Fruit fly (Drosophila melanogaster) whole organism, embryonic: ENCODE measurements around the gene ImpE3.

Experiments
- Asciz ChIP-seq: fragments of 200-800 bp; sonication (Bioruptor generic); optimal IDR thresholded peaks from 2 replicates; lab custom pipeline; 2017; ENCODE audit warnings: missing biosample characterization, mild to moderate bottlenecking, missing genetic modification characterization, missing genetic modification reagents
- BEAF-32 ChIP-seq: fragments of 200-800 bp; sonication (Bioruptor generic); optimal IDR thresholded peaks from 3 replicates; lab custom pipeline; 2017; ENCODE audit warnings: missing biosample characterization, missing genetic modification characterization, mild to moderate bottlenecking, moderate library complexity, missing genetic modification reagents
- Bgb ChIP-seq: fragments of 200-800 bp; sonication (Bioruptor generic); IDR thresholded peaks from 2 replicates; pipeline ENCODE4 v1.3.6; 2022; ENCODE audit warnings: missing biosample characterization, missing genetic modification characterization; ENCODE audit not compliant: partially characterized antibody
- CG10654 ChIP-seq: fragments of 200-800 bp; sonication (Bioruptor generic); optimal IDR thresholded peaks from 2 replicates; lab custom pipeline; 2016; ENCODE audit warnings: missing biosample characterization, missing genetic modification characterization
- CG11695 ChIP-seq: fragments of 200-800 bp; sonication (Bioruptor generic); IDR thresholded peaks from 3 replicates; pipeline ENCODE4 v1.3.6; 2022; ENCODE audit warnings: missing biosample characterization, missing genetic modification characterization
- CG12299 ChIP-seq: fragments of 200-800 bp; sonication (Bioruptor generic); optimal IDR thresholded peaks from 2 replicates; lab custom pipeline; 2018; ENCODE audit warnings: missing biosample characterization, mild to moderate bottlenecking, missing genetic modification characterization
- CG12744 ChIP-seq: fragments of 200-800 bp; sonication (Bioruptor generic); optimal IDR thresholded peaks from 2 replicates; lab custom pipeline; 2016; ENCODE audit warnings: missing biosample characterization, missing genetic modification characterization
- CG13424 ChIP-seq: fragments of 200-800 bp; sonication (Bioruptor generic); optimal IDR thresholded peaks from 2 replicates; lab custom pipeline; 2019; ENCODE audit warnings: missing biosample characterization, mild to moderate bottlenecking, missing genetic modification characterization, moderate library complexity
- CG13894 ChIP-seq: fragments of 200-800 bp; sonication (Bioruptor generic); optimal IDR thresholded peaks from 3 replicates; lab custom pipeline; 2018; ENCODE audit warnings: missing biosample characterization, mild to moderate bottlenecking, missing genetic modification characterization, moderate library complexity
- CG14014 ChIP-seq: fragments of 200-800 bp; sonication (Bioruptor generic); IDR thresholded peaks from 2 replicates; pipeline ENCODE4 v1.3.6; 2022; ENCODE audit warnings: missing biosample characterization, missing genetic modification characterization
- CG16815 ChIP-seq: fragments of 200-800 bp; sonication (Bioruptor generic); optimal IDR thresholded peaks from 3 replicates; lab custom pipeline; 2017; ENCODE audit warnings: missing biosample characterization, mild to moderate bottlenecking, missing genetic modification characterization
- CG17385 ChIP-seq: fragments of 200-800 bp; sonication (Bioruptor generic); optimal IDR thresholded peaks from 3 replicates; lab custom pipeline; 2018; ENCODE audit warnings: missing biosample characterization, mild to moderate bottlenecking, missing genetic modification characterization
- CG17568 ChIP-seq: fragments of 200-800 bp; sonication (Bioruptor generic); optimal IDR thresholded peaks from 2 replicates; lab custom pipeline; 2018; ENCODE audit warnings: missing biosample characterization, mild to moderate bottlenecking, missing genetic modification characterization, moderate library complexity
- CG2120 ChIP-seq: fragments of 200-800 bp; sonication (Bioruptor generic); optimal IDR thresholded peaks from 3 replicates; lab custom pipeline; 2016; ENCODE audit warnings: missing biosample characterization, missing genetic modification characterization
- CG31441 ChIP-seq: fragments of 200-800 bp; sonication (Bioruptor generic); IDR thresholded peaks from 2 replicates; pipeline ENCODE4 v1.3.6; 2022; ENCODE audit warnings: missing biosample characterization, missing genetic modification characterization
- CG3407 ChIP-seq: fragments of 200-800 bp; sonication (Bioruptor generic); optimal IDR thresholded peaks from 2 replicates; lab custom pipeline; 2018; ENCODE audit warnings: missing biosample characterization, mild to moderate bottlenecking, missing genetic modification characterization
- CG3726 ChIP-seq: fragments of 200-800 bp; sonication (Bioruptor generic); IDR thresholded peaks from 3 replicates; pipeline ENCODE4, ENCODE4 v1.3.6; 2022; ENCODE audit warnings: missing biosample characterization, missing genetic modification characterization
- CG6765 ChIP-seq: fragments of 200-800 bp; sonication (Bioruptor generic); optimal IDR thresholded peaks from 3 replicates; lab custom pipeline; 2017; ENCODE audit warnings: missing biosample characterization, mild to moderate bottlenecking, missing genetic modification characterization
- CG7745 ChIP-seq: fragments of 200-800 bp; sonication (Bioruptor generic); optimal IDR thresholded peaks from 2 replicates; lab custom pipeline; 2018; ENCODE audit warnings: missing biosample characterization, mild to moderate bottlenecking, missing genetic modification characterization, moderate library complexity
- CG7786 ChIP-seq: fragments of 200-800 bp; sonication (Bioruptor generic); optimal IDR thresholded peaks from 2 replicates; lab custom pipeline; 2016; ENCODE audit warnings: missing biosample characterization, missing genetic modification characterization
- CG9609 ChIP-seq: fragments of 200-800 bp; sonication (Bioruptor generic); optimal IDR thresholded peaks from 3 replicates; lab custom pipeline; 2016; ENCODE audit warnings: missing biosample characterization, missing genetic modification characterization
- CoRest ChIP-seq: fragments of 200-800 bp; sonication (Bioruptor generic); optimal IDR thresholded peaks from 3 replicates; lab custom pipeline; 2018; ENCODE audit warnings: missing biosample characterization, mild to moderate bottlenecking, missing genetic modification characterization, moderate library complexity
- Ets65A ChIP-seq: fragments of 200-800 bp; sonication (Bioruptor generic); peaks from one replicate; lab custom pipeline; 2016; ENCODE audit warnings: missing biosample characterization, missing genetic modification characterization
- HLH4C ChIP-seq: fragments of 200-800 bp; sonication (Bioruptor generic); IDR thresholded peaks from 3 replicates; pipeline ENCODE4 v1.3.6; 2022; ENCODE audit warnings: missing biosample characterization, missing genetic modification characterization; ENCODE audit not compliant: partially characterized antibody
- HmgZ ChIP-seq: fragments of 200-800 bp; sonication (Bioruptor generic); optimal IDR thresholded peaks from 2 replicates; lab custom pipeline; 2018; ENCODE audit warnings: missing biosample characterization, mild to moderate bottlenecking, missing genetic modification characterization
- Hsf ChIP-seq: fragments of 200-800 bp; sonication (Bioruptor generic); optimal IDR thresholded peaks from 3 replicates; lab custom pipeline; 2016; ENCODE audit warnings: missing biosample characterization, missing genetic modification characterization
- Mad ChIP-seq: fragments of 200-800 bp; sonication (Bioruptor generic); optimal IDR thresholded peaks from 2 replicates; lab custom pipeline; 2016; ENCODE audit warnings: missing biosample characterization, missing genetic modification characterization
- Max ChIP-seq: fragments of 200-800 bp; sonication (Bioruptor generic); optimal IDR thresholded peaks from 2 replicates; lab custom pipeline; 2016; ENCODE audit warnings: missing biosample characterization, mild to moderate bottlenecking, missing genetic modification characterization
- Myb ChIP-seq: fragments of 200-800 bp; sonication (Bioruptor generic); optimal IDR thresholded peaks from 2 replicates; lab custom pipeline; 2016; ENCODE audit warnings: missing biosample characterization, missing genetic modification characterization
- Nf-YA ChIP-seq: fragments of 200-800 bp; sonication (Bioruptor generic); IDR thresholded peaks from 2 replicates; pipeline ENCODE4 v1.3.6; 2022; ENCODE audit warnings: missing biosample characterization, missing genetic modification characterization
- Oaz ChIP-seq: fragments of 200-800 bp; sonication (Bioruptor generic); IDR thresholded peaks from 2 replicates; pipeline ENCODE4 v1.3.6; 2022; ENCODE audit warnings: missing biosample characterization, missing genetic modification characterization
- Rfx ChIP-seq: fragments of 200-800 bp; sonication (Bioruptor generic); IDR thresholded peaks from 2 replicates; pipeline ENCODE4 v1.3.6; 2022; ENCODE audit warnings: missing biosample characterization, missing genetic modification characterization
- Rx ChIP-seq: fragments of 200-800 bp; sonication (Bioruptor generic); IDR thresholded peaks from 2 replicates; pipeline ENCODE4 v1.3.6; 2022; ENCODE audit warnings: missing biosample characterization, missing genetic modification characterization
- Scr ChIP-seq: fragments of 200-800 bp; sonication (Bioruptor generic); IDR thresholded peaks from 2 replicates; pipeline ENCODE4 v1.3.6; 2022; ENCODE audit warnings: missing biosample characterization, missing genetic modification characterization; ENCODE audit not compliant: partially characterized antibody
- Stat92E ChIP-seq, 3 experiments: fragments of >200 bp in 2 of 3; fragments of 200-800 bp in 1 of 3; sonication (Bioruptor generic) in 1 of 3; optimal IDR thresholded peaks; 2 replicates each; lab custom pipeline; 2017 to 2019; ENCODE audit warnings: missing biosample characterization in 3 of 3, missing genetic modification characterization in 3 of 3, mild to moderate bottlenecking in 1 of 3, moderate library complexity in 1 of 3
- TFAM ChIP-seq: fragments of 200-800 bp; sonication (Bioruptor generic); optimal IDR thresholded peaks from 2 replicates; lab custom pipeline; 2017; ENCODE audit warnings: missing biosample characterization, missing genetic modification characterization, inconsistent platforms
- bab2 ChIP-seq: fragments of 200-800 bp; sonication (Bioruptor generic); optimal IDR thresholded peaks from 2 replicates; lab custom pipeline; 2016; ENCODE audit warnings: missing biosample characterization, missing genetic modification characterization
- ci ChIP-seq: fragments of 200-800 bp; sonication (Bioruptor generic); IDR thresholded peaks from 3 replicates; pipeline ENCODE4 v1.3.6; 2022; ENCODE audit warnings: missing biosample characterization, missing genetic modification characterization
- dysf ChIP-seq: fragments of 200-800 bp; sonication (Bioruptor generic); IDR thresholded peaks from 3 replicates; pipeline ENCODE4 v1.3.6; 2022; ENCODE audit warnings: missing biosample characterization, missing genetic modification characterization
- fd3F ChIP-seq: fragments of 200-800 bp; sonication (Bioruptor generic); optimal IDR thresholded peaks from 2 replicates; lab custom pipeline; 2018; ENCODE audit warnings: missing biosample characterization, mild to moderate bottlenecking, missing genetic modification characterization, moderate library complexity
- gt ChIP-seq: fragments of 200-800 bp; sonication (Bioruptor generic); IDR thresholded peaks from 2 replicates; pipeline ENCODE4 v1.3.6; 2022; ENCODE audit warnings: missing biosample characterization, missing genetic modification characterization
- her ChIP-seq: fragments of 200-800 bp; sonication (Bioruptor generic); optimal IDR thresholded peaks from 2 replicates; lab custom pipeline; 2016; ENCODE audit warnings: missing biosample characterization, missing genetic modification characterization
- ind ChIP-seq: fragments of 200-800 bp; sonication (Bioruptor generic); optimal IDR thresholded peaks from 3 replicates; lab custom pipeline; 2016; ENCODE audit warnings: missing biosample characterization, missing genetic modification characterization
- otp ChIP-seq: fragments of 200-800 bp; sonication (Bioruptor generic); IDR thresholded peaks from 3 replicates; pipeline ENCODE4, ENCODE4 v1.3.6; 2022; ENCODE audit warnings: missing biosample characterization, missing genetic modification characterization
- pan ChIP-seq, 4 experiments: fragments of >200 bp in 3 of 4; fragments of 200-800 bp in 1 of 4; sonication (Bioruptor generic) in 1 of 4; optimal IDR thresholded peaks in 3 of 4; IDR thresholded peaks in 1 of 4; 2 replicates each; pipeline versions ENCODE4 v1.3.6 to Lab custom; 2017 to 2022; ENCODE audit warnings: missing biosample characterization in 2 of 4, missing genetic modification characterization in 2 of 4, mixed read lengths in 1 of 4
- pita ChIP-seq: fragments of 200-800 bp; sonication (Bioruptor generic); optimal IDR thresholded peaks from 2 replicates; lab custom pipeline; 2017; ENCODE audit warnings: missing biosample characterization, mild to moderate bottlenecking, missing genetic modification characterization
- pum ChIP-seq: fragments of 200-800 bp; sonication (Bioruptor generic); optimal IDR thresholded peaks from 2 replicates; lab custom pipeline; 2016; ENCODE audit warnings: missing biosample characterization, missing genetic modification characterization
- ranshi ChIP-seq: fragments of 200-800 bp; sonication (Bioruptor generic); IDR thresholded peaks from 2 replicates; pipeline ENCODE4 v1.3.6; 2022; ENCODE audit warnings: missing biosample characterization, missing genetic modification characterization
- usp ChIP-seq: fragments of >200 bp; optimal IDR thresholded peaks from 2 replicates; lab custom pipeline; 2017; ENCODE audit warnings: missing biosample characterization, missing genetic modification characterization

Gene ImpE3

dm6 chr3R:8001074-8001669 is 28.2 kb downstream of the ImpE3 start, which contains the start of the genes Kmn2 and CG2698 (continued):
- peak; percentile 97 for TF ChIP-seq CG31441
- TF ChIP-seq CG16815 (GFP tag; lab: Kevin White, UChicago), result peak; percentile 96
- TF ChIP-seq bab2, result peak; percentile 84
- peak in 1 of 3 experiments; percentile 60 for TF ChIP-seq Stat92E (GFP tag; optimal IDR thresholded peaks at IDR 0.05; lab: Kevin White, UChicago)
- TF ChIP-seq Asciz (GFP tag; lab: Kevin White, UChicago), result peak; percentile 85
- TF ChIP-seq CG17385, result peak; percentile 92
- peak; percentile 10 for TF ChIP-seq her
- TF ChIP-seq CG9609 (GFP tag; lab: Kevin White, UChicago), result peak; percentile 55
- TF ChIP-seq otp (GFP tag; lab: Robert Waterston, UW), result peak; percentile 97
- peak; percentile 95 for TF ChIP-seq CG2120 (GFP tag; lab: Kevin White, UChicago)
- TF ChIP-seq ranshi (GFP tag; lab: Robert Waterston, UW), result peak; percentile 97
- peak; percentile 97 for TF ChIP-seq CG14014 (GFP tag; lab: Robert Waterston, UW)
- peak; percentile 89 for TF ChIP-seq CG3407 (GFP tag; lab: Kevin White, UChicago)
- peak; percentile 22 for TF ChIP-seq CG7745 (tag; lab: Kevin White, UChicago)
- peak; percentile 90 for TF ChIP-seq Mad (GFP tag; lab: Kevin White, UChicago)
- peak; percentile 96 for TF ChIP-seq CG10654 (GFP tag; lab: Kevin White, UChicago)
- peak; percentile 95 for TF ChIP-seq CG13424
- TF ChIP-seq pan (optimal IDR thresholded peaks at IDR 0.05; lab: Kevin White, UChicago), result no peak
- peak in 1 of 2 experiments; percentile 98 for TF ChIP-seq pan (GFP tag; optimal IDR thresholded peaks at IDR 0.05 in 1 of 2, IDR thresholded peaks at IDR 0.05 in 1 of 2)
- TF ChIP-seq pum (GFP tag; lab: Kevin White, UChicago), result peak; percentile 85
- TF ChIP-seq CG13894 (tag; lab: Kevin White, UChicago), result peak; percentile 89
- TF ChIP-seq CG6765, result peak; percentile 88
- TF ChIP-seq TFAM, result no peak
- peak; percentile 53; the same call in 1 of the 2 replicates for TF ChIP-seq Bgb (GFP tag; lab: Robert Waterston, UW)
- TF ChIP-seq Rx (GFP tag; lab: Robert Waterston, UW), result peak; percentile 96
- no peak for TF ChIP-seq pita (GFP tag; lab: Kevin White, UChicago)
- TF ChIP-seq fd3F, result peak; percentile 95
- TF ChIP-seq ind, result peak; percentile 97
- TF ChIP-seq CoRest (tag; lab: Kevin White, UChicago), result peak; percentile 97
- TF ChIP-seq CG7786 (GFP tag; lab: Kevin White, UChicago), result peak; percentile 74
- TF ChIP-seq CG12744 (GFP tag; lab: Kevin White, UChicago), result peak; percentile 73
- peak; percentile 59 for TF ChIP-seq Myb
- TF ChIP-seq CG11695 (GFP tag; lab: Robert Waterston, UW), result peak; percentile 95
- peak; percentile 99 for TF ChIP-seq dysf (GFP tag; lab: Robert Waterston, UW)
- peak; percentile 96 for TF ChIP-seq HmgZ
- no peak; the same call in 1 of the 3 replicates for TF ChIP-seq HLH4C (GFP tag; lab: Robert Waterston, UW)
- TF ChIP-seq CG3726, result peak; percentile 94
- TF ChIP-seq usp (GFP tag; lab: Kevin White, UChicago), result no peak
- peak; percentile 95 for TF ChIP-seq Nf-YA (GFP tag; lab: Robert Waterston, UW)
- TF ChIP-seq Max (GFP tag; lab: Kevin White, UChicago), result peak; percentile 96
- peak; percentile 92 for TF ChIP-seq Hsf
- TF ChIP-seq CG12299, result peak; percentile 89
- TF ChIP-seq gt, result peak; percentile 95
- TF ChIP-seq CG17568 (GFP tag; lab: Kevin White, UChicago), result peak; percentile 88
- TF ChIP-seq ci, result peak; percentile 98
- peak; percentile 75 for TF ChIP-seq Scr (GFP tag; lab: Robert Waterston, UW)
- peak; percentile 94 for TF ChIP-seq Oaz (GFP tag; lab: Robert Waterston, UW)
- TF ChIP-seq Rfx (GFP tag; lab: Robert Waterston, UW), result peak; percentile 98
- peak; percentile 50 for TF ChIP-seq BEAF-32 (GFP tag; lab: Kevin White, UChicago)
- TF ChIP-seq Ets65A (GFP tag; lab: Kevin White, UChicago), result peak; percentile 96
